Worm (Caenorhabditis elegans) whole organism, L4 larva: Measurements from ENCODE around the gene C35A5.10.
A peak's percentile ranks its signal among the peaks of the same experiment; 100 is the strongest.

Source experiments
- ama-1 ChIP-seq: fragments of 150-350 bp; optimal IDR thresholded peaks from 2 replicates; lab custom pipeline; 2014; ENCODE audit warnings: inconsistent platforms, mixed read lengths
- cey-2 ChIP-seq: sonication (generic microtip); optimal IDR thresholded peaks from 3 replicates; lab custom pipeline; 2017; ENCODE audit warnings: missing genetic modification characterization, mild to moderate bottlenecking, missing compliant biosample characterization, antibody characterized with exemption, borderline replicate concordance; ENCODE audit not compliant: insufficient read depth
- dmd-6 ChIP-seq: fragments of 200-800 bp; sonication (Bioruptor generic); IDR thresholded peaks from 2 replicates; pipeline ENCODE4 v1.3.6; 2022; ENCODE audit warnings: missing genetic modification reagents, missing genetic modification characterization, missing compliant biosample characterization
- fos-1 ChIP-seq: fragments of 150-350 bp; optimal IDR thresholded peaks from 2 replicates; lab custom pipeline; 2014; ENCODE audit warnings: missing biosample characterization, missing genetic modification characterization
- jun-1 ChIP-seq: fragments of 150-350 bp; optimal IDR thresholded peaks from 2 replicates; lab custom pipeline; 2014; ENCODE audit warnings: missing biosample characterization, missing genetic modification reagents, missing genetic modification characterization
- lsy-2 ChIP-seq, 2 experiments: fragments of 150-350 bp in 1 of 2; sonication (generic microtip) in 1 of 2; optimal IDR thresholded peaks; 2 replicates each; lab custom pipeline; 2014 to 2017; ENCODE audit warnings: missing biosample characterization in 2 of 2, missing genetic modification characterization in 2 of 2
- nhr-42 ChIP-seq: fragments of 200-800 bp; sonication (Bioruptor generic); IDR thresholded peaks from 2 replicates; pipeline ENCODE4 v1.3.6; 2022; ENCODE audit warnings: missing genetic modification characterization, missing compliant biosample characterization
- pqm-1 ChIP-seq: sonication (generic microtip); optimal IDR thresholded peaks from 2 replicates; lab custom pipeline; 2017; ENCODE audit warnings: missing biosample characterization, missing genetic modification characterization
- snpc-4 ChIP-seq: fragments of 150-350 bp; optimal IDR thresholded peaks from 2 replicates; lab custom pipeline; 2014; ENCODE audit warnings: missing biosample characterization, missing genetic modification characterization
- vab-7 ChIP-seq: fragments of 200-800 bp; sonication (Bioruptor generic); IDR thresholded peaks from 2 replicates; pipeline ENCODE4 v1.3.6; 2022; ENCODE audit warnings: missing genetic modification reagents, missing genetic modification characterization, missing compliant biosample characterization
- zip-11 ChIP-seq: fragments of 200-800 bp; sonication (Bioruptor generic); IDR thresholded peaks from 2 replicates; pipeline ENCODE4 v1.3.6; 2022; ENCODE audit warnings: missing genetic modification characterization, missing compliant biosample characterization

DNA sequence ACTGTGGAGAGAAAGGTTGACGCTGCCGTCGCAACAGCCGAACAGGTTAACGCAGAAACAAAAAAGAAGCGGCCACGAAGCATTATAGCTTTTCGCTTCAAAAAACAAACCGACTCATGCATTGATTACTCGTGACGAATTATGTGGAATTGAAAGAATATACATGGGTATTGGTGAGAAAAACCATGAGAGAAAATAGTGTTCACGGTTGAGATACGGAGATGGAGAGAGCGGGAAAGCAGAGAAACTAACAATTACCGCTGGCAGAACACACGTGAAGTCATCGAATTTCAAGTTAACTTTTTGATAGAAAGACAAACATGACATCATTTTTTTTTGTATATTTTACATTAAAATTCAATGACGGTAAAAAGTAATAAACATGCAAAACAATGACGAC, 31.3 kb downstream of the C35A5.10 start:
- no peak for TF ChIP-seq jun-1
- no peak for TF ChIP-seq cey-2 (tag; lab: Kevin White, UChicago)
- TF ChIP-seq fos-1 (tag; lab: Kevin White, UChicago), result no peak
- TF ChIP-seq pqm-1 (tag; lab: Kevin White, UChicago), result peak; percentile 2
- no peak for TF ChIP-seq nhr-42
- TF ChIP-seq dmd-6, result peak; percentile 37
- TF ChIP-seq vab-7 (GFP tag; lab: Robert Waterston, UW), result no peak
- no peak for TF ChIP-seq ama-1
- no peak for TF ChIP-seq zip-11 (GFP tag; lab: Robert Waterston, UW)
- no peak for TF ChIP-seq snpc-4 (tag; lab: Kevin White, UChicago)
- TF ChIP-seq lsy-2 (tag; optimal IDR thresholded peaks at IDR 0.05; lab: Kevin White, UChicago), result peak in 1 of 2 experiments; percentile 48
